Worm (Caenorhabditis elegans) whole organism, L3 larva: ENCODE measurements around the gene fipr-16.

Experiments used
- R02D3.7 ChIP-seq: fragments of 150-350 bp; optimal IDR thresholded peaks from 2 replicates; lab custom pipeline; 2014; ENCODE audit warnings: missing biosample characterization, missing genetic modification characterization
- aly-2 ChIP-seq: fragments of 150-350 bp; optimal IDR thresholded peaks from 2 replicates; lab custom pipeline; 2014; ENCODE audit warnings: missing biosample characterization, missing genetic modification characterization
- ceh-16 ChIP-seq: sonication (generic microtip); optimal IDR thresholded peaks from 2 replicates; lab custom pipeline; 2017; ENCODE audit warnings: missing biosample characterization, missing genetic modification characterization
- ceh-82 ChIP-seq: fragments of 150-350 bp; optimal IDR thresholded peaks from 2 replicates; lab custom pipeline; 2014; ENCODE audit warnings: missing biosample characterization, missing genetic modification characterization
- daf-12 ChIP-seq: fragments of 150-350 bp; optimal IDR thresholded peaks from 2 replicates; lab custom pipeline; 2014; ENCODE audit warnings: missing biosample characterization, missing genetic modification reagents, missing genetic modification characterization
- egl-5 ChIP-seq: fragments of 150-350 bp; optimal IDR thresholded peaks from 2 replicates; lab custom pipeline; 2017; ENCODE audit warnings: missing biosample characterization, missing genetic modification reagents, missing genetic modification characterization, inconsistent platforms
- elt-2 ChIP-seq: sonication (generic microtip); optimal IDR thresholded peaks from 2 replicates; lab custom pipeline; 2016; ENCODE audit warnings: missing genetic modification reagents, mild to moderate bottlenecking, missing genetic modification characterization, missing compliant biosample characterization
- eor-1 ChIP-seq, 2 experiments: fragments of 150-350 bp; optimal IDR thresholded peaks; 2 replicates each; lab custom pipeline; 2014 to 2018; ENCODE audit warnings: missing biosample characterization in 2 of 2, missing genetic modification characterization in 2 of 2
- fkh-10 ChIP-seq: sonication (generic microtip); optimal IDR thresholded peaks from 2 replicates; lab custom pipeline; 2017; ENCODE audit warnings: missing biosample characterization, missing genetic modification reagents, missing genetic modification characterization
- fkh-2 ChIP-seq: fragments of 150-350 bp; optimal IDR thresholded peaks from 2 replicates; lab custom pipeline; 2014; ENCODE audit warnings: missing biosample characterization, missing genetic modification reagents, missing genetic modification characterization
- fos-1 ChIP-seq: fragments of 150-350 bp; optimal IDR thresholded peaks from 2 replicates; lab custom pipeline; 2014; ENCODE audit warnings: missing biosample characterization, missing genetic modification characterization
- hmg-11 ChIP-seq: sonication (generic microtip); optimal IDR thresholded peaks from 2 replicates; lab custom pipeline; 2016; ENCODE audit warnings: missing genetic modification characterization, missing compliant biosample characterization
- jun-1 ChIP-seq: fragments of 150-350 bp; optimal IDR thresholded peaks from 2 replicates; lab custom pipeline; 2014; ENCODE audit warnings: missing biosample characterization, missing genetic modification reagents, missing genetic modification characterization
- lsy-12 ChIP-seq: sonication (generic microtip); optimal IDR thresholded peaks from 2 replicates; lab custom pipeline; 2016; ENCODE audit warnings: mild to moderate bottlenecking, missing genetic modification characterization, missing compliant biosample characterization
- mdl-1 ChIP-seq: fragments of 150-350 bp; optimal IDR thresholded peaks from 2 replicates; lab custom pipeline; 2014; ENCODE audit warnings: missing biosample characterization, missing genetic modification characterization
- nfya-1 ChIP-seq: sonication (generic microtip); optimal IDR thresholded peaks from 2 replicates; lab custom pipeline; 2017; ENCODE audit warnings: missing genetic modification characterization, mild to moderate bottlenecking, missing compliant biosample characterization, antibody characterized with exemption, moderate library complexity; ENCODE audit not compliant: insufficient read depth
- nhr-11 ChIP-seq: fragments of 150-350 bp; optimal IDR thresholded peaks from 2 replicates; lab custom pipeline; 2014; ENCODE audit warnings: missing biosample characterization, missing genetic modification characterization
- nhr-12 ChIP-seq: fragments of 150-350 bp; optimal IDR thresholded peaks from 2 replicates; lab custom pipeline; 2014; ENCODE audit warnings: missing biosample characterization, missing genetic modification characterization
- nhr-23 ChIP-seq: fragments of 150-350 bp; optimal IDR thresholded peaks from 2 replicates; lab custom pipeline; 2014; ENCODE audit warnings: missing biosample characterization, missing genetic modification reagents, missing genetic modification characterization
- nhr-237 ChIP-seq: fragments of 150-350 bp; optimal IDR thresholded peaks from 2 replicates; lab custom pipeline; 2014; ENCODE audit warnings: missing biosample characterization, missing genetic modification characterization
- nhr-25 ChIP-seq: sonication (generic microtip); optimal IDR thresholded peaks from 2 replicates; lab custom pipeline; 2017; ENCODE audit warnings: missing biosample characterization, missing genetic modification characterization
- nhr-43 ChIP-seq: sonication (generic microtip); optimal IDR thresholded peaks from 2 replicates; lab custom pipeline; 2016; ENCODE audit warnings: mild to moderate bottlenecking, missing genetic modification characterization, missing compliant biosample characterization; ENCODE audit not compliant: poor library complexity, severe bottlenecking
- pqm-1 ChIP-seq: fragments of 150-350 bp; optimal IDR thresholded peaks from 2 replicates; lab custom pipeline; 2017; ENCODE audit warnings: missing biosample characterization, missing genetic modification characterization, inconsistent platforms
- sea-2 ChIP-seq: fragments of 150-350 bp; sonication (generic microtip); optimal IDR thresholded peaks from 4 replicates; lab custom pipeline; 2014; ENCODE audit warnings: missing biosample characterization, missing genetic modification reagents, missing genetic modification characterization
- skn-1 ChIP-seq: fragments of 150-350 bp; optimal IDR thresholded peaks from 2 replicates; lab custom pipeline; 2014; ENCODE audit warnings: missing biosample characterization, missing genetic modification characterization
- tbx-2 ChIP-seq: sonication (generic microtip); optimal IDR thresholded peaks from 2 replicates; lab custom pipeline; 2016; ENCODE audit warnings: mild to moderate bottlenecking, missing genetic modification characterization, missing compliant biosample characterization
- zag-1 ChIP-seq: fragments of 150-350 bp; optimal IDR thresholded peaks from 2 replicates; lab custom pipeline; 2014; ENCODE audit warnings: missing biosample characterization, missing genetic modification characterization

fipr-16 gene

DNA sequence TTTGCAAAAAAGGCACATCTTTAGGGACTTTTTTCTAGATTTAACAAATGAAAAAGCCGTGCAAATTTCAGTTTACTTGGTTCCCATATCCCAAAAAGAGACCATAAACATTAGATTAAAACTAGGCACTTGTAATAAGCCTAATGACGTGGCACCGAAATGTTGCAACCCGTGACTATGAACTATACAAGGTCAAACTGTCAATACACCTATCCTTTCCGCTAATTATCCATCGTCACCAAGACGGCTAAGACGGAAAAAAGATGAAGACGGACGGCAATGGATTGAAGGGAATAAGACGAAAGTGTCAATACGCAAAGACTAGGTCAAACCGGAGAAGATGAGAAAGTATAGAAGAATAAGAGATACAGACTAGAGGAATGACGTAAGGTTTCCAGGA lies 8.2 kb upstream of the fipr-16 start:
- no peak for TF ChIP-seq mdl-1 (tag; lab: Kevin White, UChicago)
- TF ChIP-seq hmg-11 (tag; lab: Kevin White, UChicago): no peak
- no peak for TF ChIP-seq daf-12 (tag; lab: Kevin White, UChicago)
- TF ChIP-seq R02D3.7: no peak
- TF ChIP-seq ceh-82 (tag; lab: Kevin White, UChicago): no peak
- TF ChIP-seq nhr-23 (tag; lab: Kevin White, UChicago): peak; percentile 90
- peak; percentile 26 for TF ChIP-seq nhr-25
- TF ChIP-seq elt-2 (tag; lab: Kevin White, UChicago): no peak

DNA sequence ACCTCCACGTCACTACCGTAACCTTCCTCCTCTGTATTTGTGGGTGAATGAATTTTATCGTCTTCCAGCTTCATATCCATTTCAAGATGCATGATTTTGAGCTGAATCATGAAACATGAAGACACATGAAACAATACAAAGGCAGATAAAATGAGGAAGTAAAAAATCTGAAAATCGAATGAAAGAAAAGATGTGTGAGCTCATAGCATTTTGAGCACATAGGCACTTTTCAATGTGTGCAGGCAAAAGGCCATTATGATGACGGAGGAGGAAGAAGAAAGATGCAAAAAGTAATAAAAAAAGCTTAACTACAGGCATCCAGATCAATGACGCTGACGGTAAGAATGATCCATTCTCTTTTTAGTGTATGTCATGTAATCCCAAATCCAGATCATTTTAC lies 7.0 kb upstream of the fipr-16 start, which contains the start of gene ztf-30:
ztf-30 (minus strand) TSS at position 101 of the 400 bp plus-strand sequence.
- TF ChIP-seq nhr-237 (tag; lab: Kevin White, UChicago): no peak
- TF ChIP-seq nhr-43: no peak
- no peak for TF ChIP-seq nhr-23 (tag; lab: Kevin White, UChicago)
- TF ChIP-seq nhr-25: no peak
- TF ChIP-seq egl-5: no peak
- no peak for TF ChIP-seq zag-1
- no peak for TF ChIP-seq aly-2 (tag; lab: Kevin White, UChicago)
- no peak for TF ChIP-seq sea-2 (GFP tag; lab: Kevin White, UChicago)
- no peak for TF ChIP-seq tbx-2
- TF ChIP-seq nfya-1 (tag; lab: Kevin White, UChicago): no peak

DNA sequence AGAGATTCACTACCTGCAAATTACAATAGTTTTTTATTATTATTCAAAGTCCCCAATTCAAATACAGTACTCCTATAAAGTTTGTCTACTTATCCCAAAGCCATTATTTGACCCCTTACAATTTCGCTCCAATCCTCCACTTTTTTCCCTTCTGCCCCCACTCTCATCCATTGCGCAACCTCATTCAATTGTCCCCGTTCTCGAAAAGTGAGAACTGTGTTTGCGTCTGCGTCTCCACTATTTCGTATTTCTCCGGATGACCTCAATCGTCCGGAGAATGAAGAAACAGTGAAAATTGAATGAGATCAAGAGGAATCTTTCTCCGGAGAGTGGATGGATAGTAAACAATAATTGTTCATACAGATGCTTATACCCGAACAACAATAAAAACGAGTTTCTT lies 5.9 kb upstream of the fipr-16 start:
- TF ChIP-seq tbx-2 (no peak), nhr-23 (tag; lab: Kevin White, UChicago) (peak; percentile 86), R02D3.7 (no peak), jun-1 (tag; lab: Kevin White, UChicago) (no peak)

ce11 chrIII:8594088-8594487 lies 3.3 kb upstream of the fipr-16 start:
- TF ChIP-seq elt-2 (tag; lab: Kevin White, UChicago) (peak; percentile 69), egl-5 (no peak), pqm-1 (tag; lab: Kevin White, UChicago) (peak; percentile 78)

ce11 chrIII:8593620-8594019 lies 2.8 kb upstream of the fipr-16 start, which contains the start of gene C06E1.7:
Gene C06E1.7 (minus strand): TSS chrIII:8593720.
- TF ChIP-seq daf-12 (tag; lab: Kevin White, UChicago) (no peak), eor-1 (tag; optimal IDR thresholded peaks at IDR 0.05; lab: Kevin White, UChicago) (no peak), nhr-237 (tag; lab: Kevin White, UChicago) (no peak), skn-1 (tag; lab: Kevin White, UChicago) (no peak)

ce11 chrIII:8589195-8589594 lies 1.6 kb downstream of the fipr-16 start, which contains the start of gene fip-3:
Gene fip-3 (minus strand): TSS chrIII:8589488.
- TF ChIP-seq zag-1 (no peak), ceh-16 (tag; lab: Kevin White, UChicago) (no peak), aly-2 (tag; lab: Kevin White, UChicago) (no peak), fos-1 (tag; lab: Kevin White, UChicago) (no peak), mdl-1 (tag; lab: Kevin White, UChicago) (no peak), lsy-12 (tag; lab: Kevin White, UChicago) (no peak)

DNA sequence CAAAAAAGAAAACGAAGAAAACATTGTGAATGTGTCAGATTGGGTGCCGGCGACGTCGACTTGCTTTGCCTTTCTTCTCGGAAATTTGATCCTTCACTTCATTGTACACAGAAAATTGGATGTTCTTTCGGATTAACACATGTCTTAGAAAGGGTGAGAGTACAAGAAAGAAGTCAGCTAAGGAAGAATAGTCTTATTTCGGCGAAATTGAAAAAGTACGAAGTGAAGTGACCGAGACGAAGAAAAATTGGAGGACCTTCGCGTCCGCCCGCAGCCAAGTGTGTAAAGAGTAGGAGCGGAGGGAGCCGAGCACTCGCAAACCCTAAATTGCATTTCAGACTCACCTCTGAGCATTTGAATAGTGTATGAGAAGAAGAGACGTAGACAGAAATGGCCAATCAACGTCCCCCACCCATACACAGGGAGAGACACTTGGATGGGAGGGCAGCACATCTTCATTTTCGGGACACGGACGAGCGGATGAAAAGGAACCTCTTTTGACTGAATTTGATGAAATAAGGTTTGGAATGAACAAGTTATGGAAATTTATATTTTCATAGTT lies 2.1 kb downstream of the fipr-16 start, which contains the start of gene glr-1:
glr-1 (minus strand) TSS at position 51 of the 562 bp plus-strand sequence.
- TF ChIP-seq nfya-1 (tag; lab: Kevin White, UChicago) (peak; percentile 53), nhr-12 (no peak), fkh-10 (GFP tag; lab: Kevin White, UChicago) (peak; percentile 44), fkh-2 (tag; lab: Kevin White, UChicago) (no peak)

DNA sequence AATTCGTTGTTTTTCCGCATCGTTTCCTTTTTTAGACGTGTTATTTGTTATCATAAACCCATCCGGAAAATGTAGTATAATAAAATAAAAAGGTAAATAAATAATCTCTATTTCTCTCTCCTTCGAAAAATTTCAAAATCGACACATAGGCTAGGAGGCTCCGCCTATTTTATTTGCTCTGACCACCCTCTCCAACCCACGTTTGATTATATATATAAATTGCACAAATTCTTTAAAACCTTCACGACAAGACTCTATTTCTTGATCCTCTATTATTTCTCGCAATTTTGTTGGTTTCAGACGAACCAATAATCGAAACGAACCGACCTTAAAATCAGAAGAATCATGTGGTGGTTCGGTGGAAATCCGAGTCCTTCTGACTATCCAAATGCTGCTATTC lies 10.0 kb downstream of the fipr-16 start, which contains the start of gene doxa-1:
doxa-1 (plus strand) TSS at position 301 of the 400 bp plus-strand sequence.
- TF ChIP-seq aly-2 (tag; lab: Kevin White, UChicago): no peak
- no peak for TF ChIP-seq nhr-11 (tag; lab: Kevin White, UChicago)
- no peak for TF ChIP-seq tbx-2
